Worm (Caenorhabditis elegans): ENCODE data around the gene nhr-119.

The nhr-119 gene

DNA sequence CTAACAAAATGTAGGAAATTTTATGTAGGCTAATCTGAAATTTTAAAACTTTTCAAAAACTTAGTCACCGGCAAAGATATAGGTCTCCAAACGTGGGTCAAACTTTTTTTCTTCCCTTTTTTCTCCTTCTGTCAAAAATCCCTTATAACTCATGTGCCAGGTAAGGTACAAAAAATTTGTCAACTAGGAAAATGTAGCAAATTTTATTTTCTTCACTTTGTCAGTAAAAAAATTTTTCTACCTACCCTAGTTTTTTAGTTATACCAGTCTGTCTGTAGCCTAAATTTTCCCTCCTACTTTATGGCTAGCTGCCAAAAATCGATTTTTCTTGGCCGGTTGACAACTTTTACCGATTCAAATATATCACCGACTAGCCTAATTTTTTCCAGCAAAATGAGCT, 16.3 kb upstream of the nhr-119 start, which contains the start of gene set-13:
Gene set-13 (plus strand): TSS at position 301 of the 400 bp plus-strand sequence.
- TF ChIP-seq blmp-1 (tag; optimal IDR thresholded peaks at IDR 0.05), result no peak
- TF ChIP-seq mls-2 (tag; optimal IDR thresholded peaks at IDR 0.05), result no peak
- TF ChIP-seq ham-2 (GFP tag; optimal IDR thresholded peaks at IDR 0.05), result no peak
- TF ChIP-seq unc-62 (GFP tag; optimal IDR thresholded peaks at IDR 0.05), result no peak
- TF ChIP-seq bed-3 (GFP tag; optimal IDR thresholded peaks at IDR 0.05), result no peak
- TF ChIP-seq flh-1 (GFP tag; optimal IDR thresholded peaks at IDR 0.05), result no peak
- TF ChIP-seq nhr-237 (tag; optimal IDR thresholded peaks at IDR 0.05), result no peak
- no peak for TF ChIP-seq ces-1 (GFP tag; optimal IDR thresholded peaks at IDR 0.05)
- TF ChIP-seq cnd-1 (tag; optimal IDR thresholded peaks at IDR 0.05), result no peak
- no peak for TF ChIP-seq snpc-4 (tag; optimal IDR thresholded peaks at IDR 0.05)
- TF ChIP-seq lin-32 (GFP tag; optimal IDR thresholded peaks at IDR 0.05), result no peak
- TF ChIP-seq ztf-11 (tag; optimal IDR thresholded peaks at IDR 0.05), result no peak

DNA sequence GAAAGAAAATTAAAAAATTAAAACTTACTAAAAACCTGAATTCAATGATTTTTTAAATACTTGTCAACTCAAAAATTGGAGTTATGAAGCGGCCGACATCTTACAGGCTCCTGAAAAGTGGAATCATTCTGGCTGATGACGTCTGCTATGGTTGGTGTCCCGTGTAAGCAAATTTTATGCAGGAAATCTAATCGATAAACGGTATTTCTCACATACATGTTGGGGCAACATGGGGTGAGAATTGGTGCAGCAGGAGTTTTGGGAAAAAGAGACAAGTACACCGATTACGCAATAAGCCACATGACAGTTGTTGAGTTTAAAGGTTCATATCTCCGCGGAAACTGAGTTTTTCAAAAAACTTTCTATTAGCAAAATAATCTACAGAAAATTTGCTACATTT, 15.0 kb upstream of the nhr-119 start, which contains the start of gene K12H6.2:
Gene K12H6.2 (minus strand): TSS at position 101 of the 400 bp plus-strand sequence.
- TF ChIP-seq mep-1 (tag; optimal IDR thresholded peaks at IDR 0.05) (no peak), M03D4.4 (tag; optimal IDR thresholded peaks at IDR 0.05) (no peak), blmp-1 (tag; optimal IDR thresholded peaks at IDR 0.05) (no peak), drap-1 (GFP tag; optimal IDR thresholded peaks at IDR 0.05) (no peak), cnd-1 (tag; optimal IDR thresholded peaks at IDR 0.05) (no peak), ceh-43 (GFP tag; optimal IDR thresholded peaks at IDR 0.05) (no peak), zip-8 (tag; optimal IDR thresholded peaks at IDR 0.05) (peak; percentile 46)

DNA sequence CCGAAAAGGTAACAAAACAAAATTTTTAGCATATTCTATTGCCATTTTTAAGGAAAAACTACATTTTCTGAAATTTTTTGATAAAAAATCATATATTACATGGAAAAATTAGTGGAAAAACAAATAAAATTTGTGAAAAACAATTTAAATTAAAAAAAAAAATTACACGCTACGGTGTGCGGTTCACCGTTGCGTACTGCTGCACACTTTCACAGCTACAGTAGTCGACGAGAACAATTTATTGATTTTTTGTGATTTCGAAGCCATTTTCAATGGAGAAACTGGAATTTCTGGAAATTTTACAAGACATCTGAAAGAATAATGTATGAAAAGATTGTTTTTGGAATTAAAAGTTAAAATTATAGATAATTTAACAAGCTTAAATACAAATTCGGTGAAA, 14.6 kb upstream of the nhr-119 start:
- TF ChIP-seq nhr-2 (tag; optimal IDR thresholded peaks at IDR 0.05), result no peak
- no peak for TF ChIP-seq snpc-4 (tag; optimal IDR thresholded peaks at IDR 0.05)
- TF ChIP-seq ceh-39 (tag; optimal IDR thresholded peaks at IDR 0.05), result no peak
- no peak for TF ChIP-seq bed-3 (GFP tag; optimal IDR thresholded peaks at IDR 0.05)
- TF ChIP-seq mls-2 (tag; optimal IDR thresholded peaks at IDR 0.05), result no peak
- TF ChIP-seq zip-8 (tag; optimal IDR thresholded peaks at IDR 0.05), result no peak
- TF ChIP-seq elt-1 (tag; optimal IDR thresholded peaks at IDR 0.05; ENCODE audit: borderline replicate concordance, insufficient read depth), result no peak
- no peak for TF ChIP-seq hlh-1 (tag; optimal IDR thresholded peaks at IDR 0.05)
- no peak for TF ChIP-seq lin-32 (GFP tag; optimal IDR thresholded peaks at IDR 0.05)
- no peak for TF ChIP-seq M03D4.4 (tag; optimal IDR thresholded peaks at IDR 0.05)
- no peak for TF ChIP-seq nhr-237 (tag; optimal IDR thresholded peaks at IDR 0.05)
- no peak for TF ChIP-seq ham-2 (GFP tag; optimal IDR thresholded peaks at IDR 0.05)
- no peak for TF ChIP-seq mep-1 (tag; optimal IDR thresholded peaks at IDR 0.05)
- TF ChIP-seq nhr-76 (tag; optimal IDR thresholded peaks at IDR 0.05), result no peak
- no peak for TF ChIP-seq unc-39 (tag; optimal IDR thresholded peaks at IDR 0.05)
- no peak for TF ChIP-seq drap-1 (GFP tag; optimal IDR thresholded peaks at IDR 0.05)
- TF ChIP-seq nhr-28 (tag; optimal IDR thresholded peaks at IDR 0.05), result no peak
- no peak for TF ChIP-seq pha-4 (tag; optimal IDR thresholded peaks at IDR 0.05)
- TF ChIP-seq mab-5 (tag; optimal IDR thresholded peaks at IDR 0.05), result no peak
- TF ChIP-seq sptf-1 (tag; optimal IDR thresholded peaks at IDR 0.05), result no peak

DNA sequence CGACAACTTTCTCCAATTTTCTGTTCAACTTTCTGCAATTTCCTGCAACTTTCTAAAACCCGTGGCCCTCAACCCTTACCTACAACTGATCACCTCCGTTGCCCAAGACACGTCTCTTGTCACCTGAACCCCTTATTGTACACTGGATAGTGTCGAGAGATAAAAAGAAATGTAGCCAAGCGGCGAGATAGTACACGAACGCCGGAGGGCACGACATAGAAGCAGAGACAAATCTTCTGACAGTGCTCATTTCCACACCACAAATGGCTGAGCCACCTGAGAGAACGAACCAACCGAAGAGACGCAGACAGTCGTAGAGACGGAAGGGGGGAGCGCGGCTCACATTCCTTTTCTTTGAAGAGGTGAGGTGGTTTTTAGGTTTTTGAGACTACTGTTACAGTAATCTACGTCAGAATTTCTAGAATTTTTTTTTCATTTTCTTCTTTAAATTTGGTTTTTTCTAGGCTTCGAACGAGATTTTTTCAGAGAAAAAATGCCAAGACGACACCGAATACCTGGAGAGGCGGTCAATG, 7.3 kb upstream of the nhr-119 start, which contains the start of gene K12H6.12:
Gene K12H6.12 (plus strand): TSS at position 483 of the 533 bp plus-strand sequence.
- TF ChIP-seq nhr-28 (tag; optimal IDR thresholded peaks at IDR 0.05), result no peak
- no peak for TF ChIP-seq pha-4 (tag; optimal IDR thresholded peaks at IDR 0.05)
- TF ChIP-seq cnd-1 (tag; optimal IDR thresholded peaks at IDR 0.05), result no peak
- no peak for TF ChIP-seq mls-2 (tag; optimal IDR thresholded peaks at IDR 0.05)
- no peak for TF ChIP-seq tbx-8 (GFP tag; optimal IDR thresholded peaks at IDR 0.05)
- no peak for TF ChIP-seq nhr-237 (tag; optimal IDR thresholded peaks at IDR 0.05)
- no peak for TF ChIP-seq elt-3 (tag; optimal IDR thresholded peaks at IDR 0.05)
- TF ChIP-seq bed-3 (GFP tag; optimal IDR thresholded peaks at IDR 0.05), result no peak
- TF ChIP-seq ztf-11 (tag; optimal IDR thresholded peaks at IDR 0.05), result no peak
- no peak for TF ChIP-seq ham-2 (GFP tag; optimal IDR thresholded peaks at IDR 0.05)
- no peak for TF ChIP-seq sem-2 (GFP tag; optimal IDR thresholded peaks at IDR 0.05)
- TF ChIP-seq hlh-1 (tag; optimal IDR thresholded peaks at IDR 0.05), result no peak
- TF ChIP-seq nhr-2 (tag; optimal IDR thresholded peaks at IDR 0.05), result no peak
- no peak for TF ChIP-seq lsy-2 (tag; optimal IDR thresholded peaks at IDR 0.05)
- TF ChIP-seq mab-5 (tag; optimal IDR thresholded peaks at IDR 0.05), result no peak

DNA sequence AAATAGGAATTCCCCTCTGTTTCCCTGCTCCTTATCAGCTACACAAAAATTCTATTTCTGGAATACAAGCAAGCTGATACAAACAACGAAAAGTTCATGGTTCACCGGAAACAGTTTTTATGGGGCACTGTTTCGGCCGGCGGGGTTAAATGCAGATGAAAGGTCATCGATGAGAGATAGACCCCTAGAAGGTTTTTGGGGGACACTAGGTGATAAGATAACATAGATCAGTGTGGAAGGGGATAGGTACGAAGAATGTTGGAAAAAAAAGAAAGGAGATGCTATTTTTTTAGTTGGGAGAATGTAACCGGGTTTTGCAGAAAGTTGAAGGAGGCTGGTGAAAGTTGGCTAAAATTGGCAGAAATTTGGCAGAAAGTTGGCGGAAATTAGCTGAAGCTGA, 5.2 kb upstream of the nhr-119 start:
- TF ChIP-seq M03D4.4 (tag; optimal IDR thresholded peaks at IDR 0.05), result no peak

Data from whole organism, mixed stage, embryonic.